Worm (Caenorhabditis elegans) whole organism, young adult: Measurements from ENCODE around the gene emc-2.

Experiments
- B0019.2 ChIP-seq: fragments of 200-800 bp; sonication (Bioruptor generic); conservative IDR thresholded peaks from 2 replicates; pipeline ENCODE4 v1.3.6; 2022; ENCODE audit warnings: missing genetic modification reagents, missing genetic modification characterization, missing compliant biosample characterization
- B0035.1 ChIP-seq: sonication (generic microtip); optimal IDR thresholded peaks from 2 replicates; lab custom pipeline; 2016; ENCODE audit warnings: missing genetic modification characterization, mild to moderate bottlenecking, missing compliant biosample characterization, missing genotype, missing genetic modification reagents
- B0261.1 ChIP-seq: sonication (generic microtip); optimal IDR thresholded peaks from 2 replicates; lab custom pipeline; 2016; ENCODE audit warnings: mild to moderate bottlenecking, missing genetic modification characterization, moderate library complexity, missing compliant biosample characterization
- C17E4.6 ChIP-seq: fragments of 200-800 bp; sonication (Bioruptor generic); IDR thresholded peaks from 2 replicates; pipeline ENCODE4 v1.3.6; 2022; ENCODE audit warnings: missing genetic modification reagents, missing genetic modification characterization, missing compliant biosample characterization
- F10E7.11 ChIP-seq: sonication (generic microtip); optimal IDR thresholded peaks from 2 replicates; lab custom pipeline; 2017; ENCODE audit warnings: mild to moderate bottlenecking, missing genetic modification characterization, moderate library complexity, missing compliant biosample characterization
- F23B12.7 ChIP-seq: sonication (generic microtip); optimal IDR thresholded peaks from 2 replicates; lab custom pipeline; 2017; ENCODE audit warnings: missing genetic modification characterization, mild to moderate bottlenecking, missing compliant biosample characterization, antibody characterized with exemption, moderate library complexity; ENCODE audit not compliant: insufficient read depth
- F33H1.4 ChIP-seq: fragments of 200-800 bp; sonication (Bioruptor generic); IDR thresholded peaks from 2 replicates; pipeline ENCODE4 v1.3.6; 2022; ENCODE audit warnings: missing genetic modification reagents, missing genetic modification characterization, missing compliant biosample characterization
- F37B4.10 ChIP-seq: fragments of 200-800 bp; sonication (Bioruptor generic); IDR thresholded peaks from 2 replicates; pipeline ENCODE4 v1.3.6; 2022; ENCODE audit warnings: missing genetic modification characterization, missing compliant biosample characterization
- F49E8.2 ChIP-seq: sonication (generic microtip); optimal IDR thresholded peaks from 3 replicates; lab custom pipeline; 2017; ENCODE audit warnings: missing genetic modification characterization, mild to moderate bottlenecking, missing compliant biosample characterization, antibody characterized with exemption, moderate library complexity; ENCODE audit not compliant: insufficient read depth
- F57C9.4 ChIP-seq: sonication (generic microtip); optimal IDR thresholded peaks from 2 replicates; lab custom pipeline; 2017; ENCODE audit warnings: mild to moderate bottlenecking, missing genetic modification characterization, missing compliant biosample characterization
- K11D2.4 ChIP-seq: fragments of 200-800 bp; sonication (Bioruptor generic); IDR thresholded peaks from 2 replicates; pipeline ENCODE4 v1.3.6; 2022; ENCODE audit warnings: missing genetic modification reagents, missing genetic modification characterization, missing compliant biosample characterization
- T26A5.8 ChIP-seq: sonication (generic microtip); optimal IDR thresholded peaks from 2 replicates; lab custom pipeline; 2016; ENCODE audit warnings: missing genetic modification characterization, missing compliant biosample characterization
- akir-1 ChIP-seq: fragments of 200-800 bp; sonication (Bioruptor generic); optimal IDR thresholded peaks from 2 replicates; lab custom pipeline; 2018; ENCODE audit warnings: mild to moderate bottlenecking, missing genetic modification characterization, moderate library complexity, missing compliant biosample characterization
- attf-3 ChIP-seq: fragments of 200-800 bp; sonication (Bioruptor generic); conservative IDR thresholded peaks from 2 replicates; pipeline ENCODE4 v1.3.6; 2022; ENCODE audit warnings: missing genetic modification reagents, missing genetic modification characterization, missing compliant biosample characterization
- attf-5 ChIP-seq: fragments of 200-800 bp; sonication (Bioruptor generic); optimal IDR thresholded peaks from 2 replicates; lab custom pipeline; 2018; ENCODE audit warnings: mild to moderate bottlenecking, missing genetic modification characterization, missing compliant biosample characterization
- ccch-3 ChIP-seq: fragments of 200-800 bp; sonication (Bioruptor generic); optimal IDR thresholded peaks from 2 replicates; lab custom pipeline; 2018; ENCODE audit warnings: mild to moderate bottlenecking, missing genetic modification characterization, missing compliant biosample characterization
- cebp-2 ChIP-seq: fragments of 200-800 bp; sonication (Bioruptor generic); IDR thresholded peaks from 2 replicates; pipeline ENCODE4 v1.3.6; 2022; ENCODE audit warnings: missing genetic modification characterization, missing compliant biosample characterization
- ceh-79 ChIP-seq: sonication (generic microtip); optimal IDR thresholded peaks from 2 replicates; lab custom pipeline; 2017; ENCODE audit warnings: mild to moderate bottlenecking, missing genetic modification characterization, missing compliant biosample characterization
- dpl-1 ChIP-seq: fragments of 150-350 bp; optimal IDR thresholded peaks from 2 replicates; lab custom pipeline; 2014; ENCODE audit warnings: missing biosample characterization, missing genetic modification reagents, missing genetic modification characterization
- egl-44 ChIP-seq: fragments of 200-800 bp; sonication (Bioruptor generic); IDR thresholded peaks from 2 replicates; pipeline ENCODE4 v1.3.6; 2022; ENCODE audit warnings: missing genetic modification reagents, missing genetic modification characterization, missing compliant biosample characterization
- ets-4 ChIP-seq: fragments of 200-800 bp; sonication (Bioruptor generic); optimal IDR thresholded peaks from 2 replicates; lab custom pipeline; 2018; ENCODE audit warnings: mild to moderate bottlenecking, missing genetic modification characterization, missing compliant biosample characterization
- fkh-3 ChIP-seq: sonication (generic microtip); optimal IDR thresholded peaks from 2 replicates; lab custom pipeline; 2016; ENCODE audit warnings: mild to moderate bottlenecking, missing genetic modification characterization, missing compliant biosample characterization
- gei-17 ChIP-seq: fragments of 200-800 bp; sonication (Bioruptor generic); optimal IDR thresholded peaks from 2 replicates; lab custom pipeline; 2018; ENCODE audit warnings: mild to moderate bottlenecking, missing genetic modification characterization, missing compliant biosample characterization
- him-1 ChIP-seq: sonication (generic microtip); optimal IDR thresholded peaks from 2 replicates; lab custom pipeline; 2016; ENCODE audit warnings: missing genotype, missing genetic modification reagents, missing genetic modification characterization, missing compliant biosample characterization
- hlh-12 ChIP-seq: sonication (generic microtip); optimal IDR thresholded peaks from 2 replicates; lab custom pipeline; 2016; ENCODE audit warnings: missing genetic modification characterization, missing compliant biosample characterization
- hlh-26 ChIP-seq: fragments of 200-800 bp; sonication (Bioruptor generic); conservative IDR thresholded peaks from 2 replicates; pipeline ENCODE4 v1.3.6; 2022; ENCODE audit warnings: missing genetic modification reagents, missing genetic modification characterization, missing compliant biosample characterization
- hmg-20 ChIP-seq: fragments of 200-800 bp; sonication (Bioruptor generic); IDR thresholded peaks from 2 replicates; pipeline ENCODE4 v1.3.6; 2022; ENCODE audit warnings: missing genetic modification reagents, missing genetic modification characterization, missing compliant biosample characterization
- lag-1 ChIP-seq: fragments of 200-800 bp; sonication (Bioruptor generic); IDR thresholded peaks from 2 replicates; pipeline ENCODE4 v1.3.6; 2022; ENCODE audit warnings: missing genetic modification reagents, missing genetic modification characterization, missing compliant biosample characterization
- lin-26 ChIP-seq: fragments of 200-800 bp; sonication (Bioruptor generic); IDR thresholded peaks from 2 replicates; pipeline ENCODE4 v1.3.6; 2022; ENCODE audit warnings: missing genetic modification reagents, missing genetic modification characterization, missing compliant biosample characterization
- madf-8 ChIP-seq: fragments of 200-800 bp; sonication (Bioruptor generic); conservative IDR thresholded peaks from 2 replicates; pipeline ENCODE4 v1.3.6; 2022; ENCODE audit warnings: missing genetic modification reagents, missing genetic modification characterization, missing compliant biosample characterization
- nhr-120 ChIP-seq: fragments of 200-800 bp; sonication (Bioruptor generic); IDR thresholded peaks from 2 replicates; pipeline ENCODE4 v1.3.6; 2022; ENCODE audit warnings: missing genetic modification characterization, missing compliant biosample characterization
- nhr-179 ChIP-seq: sonication (generic microtip); optimal IDR thresholded peaks from 2 replicates; lab custom pipeline; 2016; ENCODE audit warnings: mild to moderate bottlenecking, missing genetic modification characterization, missing compliant biosample characterization
- nhr-27 ChIP-seq: fragments of 200-800 bp; sonication (Bioruptor generic); optimal IDR thresholded peaks from 2 replicates; lab custom pipeline; 2018; ENCODE audit warnings: mild to moderate bottlenecking, missing genetic modification characterization, moderate library complexity, missing compliant biosample characterization
- pbrm-1 ChIP-seq: fragments of 200-800 bp; sonication (Bioruptor generic); IDR thresholded peaks from 2 replicates; pipeline ENCODE4 v1.3.6; 2022; ENCODE audit warnings: missing genetic modification reagents, missing genetic modification characterization, missing compliant biosample characterization
- pha-4 ChIP-seq: fragments of 150-350 bp; sonication (generic microtip); optimal IDR thresholded peaks from 2 replicates; lab custom pipeline; 2014; ENCODE audit warnings: missing biosample characterization, missing genetic modification reagents, missing genetic modification characterization
- rec-8 ChIP-seq, 2 experiments: sonication (generic microtip); optimal IDR thresholded peaks; 2 replicates each; lab custom pipeline; 2016; ENCODE audit warnings: mild to moderate bottlenecking in 2 of 2, missing genetic modification characterization in 2 of 2, missing genetic modification reagents in 2 of 2, missing genotype in 2 of 2, missing biosample characterization in 1 of 2, missing compliant biosample characterization in 1 of 2, moderate library complexity in 1 of 2
- sdz-38 ChIP-seq: sonication (generic microtip); optimal IDR thresholded peaks from 2 replicates; lab custom pipeline; 2016; ENCODE audit warnings: missing genotype, missing genetic modification characterization, missing compliant biosample characterization
- snpc-1.1 ChIP-seq: sonication (generic microtip); optimal IDR thresholded peaks from 2 replicates; lab custom pipeline; 2017; ENCODE audit warnings: missing genetic modification characterization, mild to moderate bottlenecking, missing compliant biosample characterization, antibody characterized with exemption, moderate library complexity, missing genotype, missing genetic modification reagents; ENCODE audit not compliant: insufficient read depth
- snpc-1.3 ChIP-seq: sonication (generic microtip); optimal IDR thresholded peaks from 2 replicates; lab custom pipeline; 2017; ENCODE audit warnings: missing genetic modification characterization, mild to moderate bottlenecking, missing compliant biosample characterization, antibody characterized with exemption, moderate library complexity, missing genotype, missing genetic modification reagents; ENCODE audit not compliant: insufficient read depth
- tbp1 ChIP-seq: fragments of 200-800 bp; sonication (Bioruptor generic); optimal IDR thresholded peaks from 2 replicates; lab custom pipeline; 2018; ENCODE audit warnings: mild to moderate bottlenecking, missing genetic modification characterization, missing compliant biosample characterization
- tbx-9 ChIP-seq: sonication (generic microtip); optimal IDR thresholded peaks from 2 replicates; lab custom pipeline; 2016; ENCODE audit warnings: borderline replicate concordance, missing genetic modification characterization, inconsistent platforms, missing compliant biosample characterization
- zfh-2 ChIP-seq: fragments of 200-800 bp; sonication (Bioruptor generic); conservative IDR thresholded peaks from 2 replicates; pipeline ENCODE4 v1.3.6; 2022; ENCODE audit warnings: missing genetic modification reagents, missing genetic modification characterization, missing compliant biosample characterization
- zim-3 ChIP-seq: sonication (generic microtip); optimal IDR thresholded peaks from 2 replicates; lab custom pipeline; 2017; ENCODE audit warnings: mild to moderate bottlenecking, missing genetic modification characterization, moderate library complexity, missing compliant biosample characterization
- ztf-18 ChIP-seq: sonication (generic microtip); optimal IDR thresholded peaks from 2 replicates; lab custom pipeline; 2016; ENCODE audit warnings: missing genotype, mild to moderate bottlenecking, missing genetic modification characterization, missing compliant biosample characterization
- ztf-22 ChIP-seq: fragments of 200-800 bp; sonication (Bioruptor generic); optimal IDR thresholded peaks from 2 replicates; lab custom pipeline; 2018; ENCODE audit warnings: mild to moderate bottlenecking, missing genetic modification characterization, moderate library complexity, missing compliant biosample characterization
- ztf-25 ChIP-seq: fragments of 200-800 bp; sonication (Bioruptor generic); IDR thresholded peaks from 2 replicates; pipeline ENCODE4 v1.3.6; 2022; ENCODE audit warnings: missing genetic modification reagents, missing genetic modification characterization, missing compliant biosample characterization
- ztf-26 ChIP-seq: sonication (generic microtip); optimal IDR thresholded peaks from 2 replicates; lab custom pipeline; 2017; ENCODE audit warnings: missing genetic modification characterization, missing compliant biosample characterization
- ztf-3 ChIP-seq: fragments of 200-800 bp; sonication (Bioruptor generic); optimal IDR thresholded peaks from 2 replicates; lab custom pipeline; 2018; ENCODE audit warnings: mild to moderate bottlenecking, missing genetic modification characterization, missing compliant biosample characterization

emc-2 gene

ce11 chrII:1320412-1320811 lies 14.5 kb upstream of the emc-2 start (continued):
- TF ChIP-seq madf-8 (GFP tag; lab: Robert Waterston, UW), result peak; percentile 72
- TF ChIP-seq ccch-3 (GFP tag; lab: Kevin White, UChicago), result no peak
- peak; percentile 79; the same call in 1 of the 2 replicates for TF ChIP-seq hmg-20 (GFP tag; lab: Robert Waterston, UW)
- peak; percentile 93 for TF ChIP-seq egl-44
- TF ChIP-seq B0035.1, result peak; percentile 46
- TF ChIP-seq him-1 (tag; lab: Kevin White, UChicago), result no peak
- no peak for TF ChIP-seq tbx-9
- TF ChIP-seq snpc-1.1 (tag; lab: Kevin White, UChicago), result peak; percentile 50
- TF ChIP-seq hlh-26 (GFP tag; lab: Robert Waterston, UW), result no peak
- peak; percentile 75 for TF ChIP-seq ztf-22 (GFP tag; lab: Kevin White, UChicago)
- TF ChIP-seq attf-5 (GFP tag; lab: Kevin White, UChicago), result peak; percentile 99
- peak; percentile 81 for TF ChIP-seq lin-26 (GFP tag; lab: Robert Waterston, UW)
- TF ChIP-seq snpc-1.3 (tag; lab: Kevin White, UChicago), result peak; percentile 80
- TF ChIP-seq F37B4.10, result 0 out of 2 replicates have a peak, but pooled peaks have one; percentile 38
- peak; percentile 73 for TF ChIP-seq F57C9.4
- no peak for TF ChIP-seq F10E7.11 (tag; lab: Kevin White, UChicago)
- peak; percentile 34 for TF ChIP-seq B0261.1
- TF ChIP-seq pbrm-1, result peak; percentile 97
- no peak for TF ChIP-seq nhr-179 (tag; lab: Kevin White, UChicago)
- peak; percentile 95 for TF ChIP-seq zim-3
- peak; percentile 73 for TF ChIP-seq ztf-18
- peak; percentile 89 for TF ChIP-seq B0019.2
- TF ChIP-seq F33H1.4 (GFP tag; lab: Robert Waterston, UW), result peak; percentile 84
- TF ChIP-seq zfh-2, result peak; percentile 84
- peak; percentile 80; the same call in 1 of the 2 replicates for TF ChIP-seq cebp-2
- peak; percentile 97 for TF ChIP-seq F23B12.7 (tag; lab: Kevin White, UChicago)
- TF ChIP-seq pha-4 (tag; lab: Kevin White, UChicago), result peak; percentile 97
- no peak for TF ChIP-seq lag-1
- TF ChIP-seq nhr-27 (tag; lab: Kevin White, UChicago), result peak; percentile 20
- TF ChIP-seq gei-17 (GFP tag; lab: Kevin White, UChicago), result peak; percentile 75
- TF ChIP-seq sdz-38 (tag; lab: Kevin White, UChicago), result no peak
- peak; percentile 57 for TF ChIP-seq ceh-79 (tag; lab: Kevin White, UChicago)
- TF ChIP-seq C17E4.6 (GFP tag; lab: Robert Waterston, UW), result peak; percentile 87
- TF ChIP-seq T26A5.8 (tag; lab: Kevin White, UChicago), result peak; percentile 66
- TF ChIP-seq nhr-120, result no peak
- TF ChIP-seq hlh-12 (tag; lab: Kevin White, UChicago), result no peak
- TF ChIP-seq K11D2.4, result peak; percentile 94
- peak; percentile 92 for TF ChIP-seq F49E8.2 (tag; lab: Kevin White, UChicago)
- TF ChIP-seq dpl-1 (GFP tag; lab: Kevin White, UChicago), result peak; percentile 97
- peak; percentile 96 for TF ChIP-seq ztf-26 (tag; lab: Kevin White, UChicago)
- peak; percentile 82 for TF ChIP-seq attf-3 (GFP tag; lab: Robert Waterston, UW)
- TF ChIP-seq tbp1 (GFP tag; lab: Kevin White, UChicago), result peak; percentile 77
- TF ChIP-seq ztf-3 (GFP tag; lab: Kevin White, UChicago), result peak; percentile 81
- TF ChIP-seq rec-8 (tag; optimal IDR thresholded peaks at IDR 0.05; lab: Kevin White, UChicago), result no peak
- peak; percentile 73 for TF ChIP-seq ztf-25 (GFP tag; lab: Robert Waterston, UW)
- TF ChIP-seq fkh-3 (tag; lab: Kevin White, UChicago), result no peak
- TF ChIP-seq akir-1 (GFP tag; lab: Kevin White, UChicago), result no peak
- TF ChIP-seq ets-4, result no peak
